Worm (Caenorhabditis elegans) whole organism, mixed stage, embryonic: Measurements from ENCODE around the gene ncl-1.

Experiments
- ceh-83 ChIP-seq: fragments of 200-800 bp; sonication (Bioruptor generic); optimal IDR thresholded peaks from 2 replicates; lab custom pipeline; 2018; ENCODE audit warnings: mild to moderate bottlenecking, missing genetic modification characterization, missing compliant biosample characterization
- ces-1 ChIP-seq: fragments of 150-350 bp; optimal IDR thresholded peaks from 2 replicates; lab custom pipeline; 2014; ENCODE audit warnings: missing biosample characterization, missing genetic modification reagents, missing genetic modification characterization
- drap-1 ChIP-seq: fragments of 200-800 bp; sonication (Bioruptor generic); optimal IDR thresholded peaks from 3 replicates; lab custom pipeline; 2018; ENCODE audit warnings: mild to moderate bottlenecking, missing genetic modification characterization, missing compliant biosample characterization
- elt-1 ChIP-seq: sonication (generic microtip); optimal IDR thresholded peaks from 2 replicates; lab custom pipeline; 2017; ENCODE audit warnings: missing genetic modification characterization, mild to moderate bottlenecking, missing compliant biosample characterization, antibody characterized with exemption, moderate library complexity, borderline replicate concordance; ENCODE audit not compliant: insufficient read depth
- lin-13 ChIP-seq: fragments of 150-350 bp; optimal IDR thresholded peaks from 2 replicates; lab custom pipeline; 2014; ENCODE audit warnings: missing biosample characterization, missing genetic modification characterization
- lsy-2 ChIP-seq: fragments of 150-350 bp; optimal IDR thresholded peaks from 2 replicates; lab custom pipeline; 2014; ENCODE audit warnings: missing biosample characterization, missing genetic modification characterization
- mep-1 ChIP-seq: fragments of 150-350 bp; optimal IDR thresholded peaks from 2 replicates; lab custom pipeline; 2017; ENCODE audit warnings: missing biosample characterization, missing genetic modification reagents, missing genetic modification characterization, inconsistent platforms
- nhr-237 ChIP-seq: fragments of 150-350 bp; optimal IDR thresholded peaks from 2 replicates; lab custom pipeline; 2014; ENCODE audit warnings: missing biosample characterization, missing genetic modification characterization
- nhr-28 ChIP-seq: fragments of 150-350 bp; optimal IDR thresholded peaks from 2 replicates; lab custom pipeline; 2014; ENCODE audit warnings: missing biosample characterization, missing genetic modification characterization
- pha-4 ChIP-seq: fragments of 150-350 bp; optimal IDR thresholded peaks from 2 replicates; lab custom pipeline; 2018; ENCODE audit warnings: missing biosample characterization, missing genetic modification reagents, missing genetic modification characterization
- snpc-4 ChIP-seq: fragments of 150-350 bp; optimal IDR thresholded peaks from 2 replicates; lab custom pipeline; 2014; ENCODE audit warnings: missing biosample characterization, missing genetic modification characterization
- ztf-11 ChIP-seq: fragments of 150-350 bp; optimal IDR thresholded peaks from 2 replicates; lab custom pipeline; 2014; ENCODE audit warnings: missing biosample characterization, missing genetic modification characterization

- TF ChIP-seq lsy-2 (no peak), ztf-11 (tag; lab: Kevin White, UChicago) (no peak), nhr-28 (tag; lab: Kevin White, UChicago) (no peak), snpc-4 (tag; lab: Kevin White, UChicago) (no peak), lin-13 (tag; lab: Kevin White, UChicago) (no peak), elt-1 (tag; lab: Kevin White, UChicago) (no peak), ceh-83 (GFP tag; lab: Kevin White, UChicago) (no peak), ces-1 (no peak), pha-4 (no peak), nhr-237 (no peak), mep-1 (tag; lab: Kevin White, UChicago) (no peak), drap-1 (GFP tag; lab: Kevin White, UChicago) (no peak)
Measured at ce11 chrIII:7722411-7722810, 2.9 kb downstream of the ncl-1 start.
